Fruit fly (Drosophila melanogaster): Measurements from ENCODE around the gene Fbp1.

DNA sequence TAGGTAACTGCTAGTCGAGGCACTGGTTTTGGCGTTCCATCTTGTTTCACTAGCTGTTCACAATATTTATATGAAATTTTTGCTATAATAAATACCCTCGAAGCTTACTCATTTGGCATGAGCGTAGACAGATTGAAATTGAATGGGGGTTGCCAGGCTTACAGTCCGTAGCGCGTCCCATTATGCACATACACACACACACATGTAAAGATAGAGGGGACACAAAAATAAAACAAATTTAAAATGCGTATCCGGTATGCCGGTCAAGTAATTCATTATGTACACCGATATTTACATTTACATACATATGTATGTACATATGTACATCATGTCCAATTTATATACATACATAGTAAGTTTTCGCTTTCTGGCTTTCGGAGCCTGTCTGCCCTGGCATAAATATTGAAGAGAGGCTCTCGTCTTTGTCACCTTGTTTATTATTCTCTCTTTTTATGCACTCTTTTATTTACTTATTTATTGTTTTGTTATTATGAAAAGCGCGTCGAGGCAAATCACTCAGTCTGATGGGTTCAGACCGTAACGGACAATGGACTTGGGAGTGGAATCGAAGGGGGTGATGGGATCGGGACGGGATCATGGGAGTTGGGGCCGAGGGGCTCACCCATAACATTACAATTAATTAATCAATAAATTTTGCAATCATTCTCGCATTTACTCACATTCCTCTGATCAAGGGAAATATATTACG lies 38.4 kb downstream of the Fbp1 start:
- TF ChIP-seq psq (optimal IDR thresholded peaks at IDR 0.05), result no peak
- no peak for TF ChIP-seq EcR (GFP tag; optimal IDR thresholded peaks at IDR 0.05)
- no peak for TF ChIP-seq CG8478 (optimal IDR thresholded peaks at IDR 0.05)
- TF ChIP-seq pan (optimal IDR thresholded peaks at IDR 0.05), result no peak
- no peak for TF ChIP-seq usp (GFP tag; optimal IDR thresholded peaks at IDR 0.05)

Data from whole organism.